Worm (Caenorhabditis elegans) whole organism, L1 larva: ENCODE results near the gene vit-6.

ENCODE experiments used
- ama-1 ChIP-seq: fragments of 150-350 bp; optimal IDR thresholded peaks from 2 replicates; lab custom pipeline; 2014
- ceh-63 ChIP-seq: fragments of 200-800 bp; sonication (Bioruptor generic); optimal IDR thresholded peaks from 2 replicates; lab custom pipeline; 2018; ENCODE audit warnings: mild to moderate bottlenecking, missing genetic modification characterization, missing compliant biosample characterization
- efl-1 ChIP-seq, 4 experiments: fragments of 150-350 bp; optimal IDR thresholded peaks in 3 of 4; peaks in 1 of 4; 1 replicate in 1 of 4; 2 replicates in 3 of 4; lab custom pipeline; 2014; ENCODE audit warnings: missing biosample characterization in 2 of 4, missing genetic modification characterization in 2 of 4, missing genetic modification reagents in 2 of 4
- lin-13 ChIP-seq: fragments of 150-350 bp; optimal IDR thresholded peaks from 2 replicates; lab custom pipeline; 2014; ENCODE audit warnings: missing biosample characterization, missing genetic modification reagents, missing genetic modification characterization
- lin-15B ChIP-seq: fragments of 150-350 bp; sonication (generic microtip); optimal IDR thresholded peaks from 3 replicates; lab custom pipeline; 2014; ENCODE audit warnings: missing biosample characterization, missing genetic modification characterization
- lir-3 ChIP-seq: sonication (generic microtip); optimal IDR thresholded peaks from 2 replicates; lab custom pipeline; 2016; ENCODE audit warnings: mild to moderate bottlenecking, missing genetic modification characterization, moderate library complexity, missing compliant biosample characterization; ENCODE audit not compliant: poor library complexity
- nhr-11 ChIP-seq: fragments of 150-350 bp; optimal IDR thresholded peaks from 2 replicates; lab custom pipeline; 2014; ENCODE audit warnings: missing biosample characterization, missing genetic modification characterization
- nhr-85 ChIP-seq: sonication (generic microtip); peaks from one replicate; lab custom pipeline; 2016; ENCODE audit warnings: missing genetic modification characterization, inconsistent platforms, missing compliant biosample characterization
- pqm-1 ChIP-seq: sonication (generic microtip); optimal IDR thresholded peaks from 3 replicates; lab custom pipeline; 2017; ENCODE audit warnings: missing biosample characterization, missing genetic modification characterization
- swsn-7 ChIP-seq: sonication (generic microtip); optimal IDR thresholded peaks from 2 replicates; lab custom pipeline; 2016; ENCODE audit warnings: missing genetic modification characterization, missing compliant biosample characterization

ce11 chrIV:8221946-8222345, 39.0 kb upstream of the vit-6 start, which contains the start of gene gpx-6:
- no peak for TF ChIP-seq ama-1
- peak; percentile 55 for TF ChIP-seq nhr-85 (tag; lab: Kevin White, UChicago)
- TF ChIP-seq nhr-11 (tag; lab: Kevin White, UChicago), result no peak
- no peak for TF ChIP-seq swsn-7
- no peak for TF ChIP-seq lin-15B (tag; lab: Kevin White, UChicago)
- TF ChIP-seq lin-13, result no peak
- TF ChIP-seq efl-1 (optimal IDR thresholded peaks at IDR 0.05; lab: Kevin White, UChicago), result no peak
- no peak for TF ChIP-seq efl-1 (GFP tag; optimal IDR thresholded peaks at IDR 0.05 in 1 of 2; lab: Kevin White, UChicago)
- TF ChIP-seq lir-3 (tag; lab: Kevin White, UChicago), result no peak
- TF ChIP-seq pqm-1 (tag; lab: Kevin White, UChicago), result no peak
- TF ChIP-seq ceh-63 (GFP tag; lab: Kevin White, UChicago), result no peak
